Worm (Caenorhabditis elegans): ENCODE data around the gene R05C11.2.

DNA sequence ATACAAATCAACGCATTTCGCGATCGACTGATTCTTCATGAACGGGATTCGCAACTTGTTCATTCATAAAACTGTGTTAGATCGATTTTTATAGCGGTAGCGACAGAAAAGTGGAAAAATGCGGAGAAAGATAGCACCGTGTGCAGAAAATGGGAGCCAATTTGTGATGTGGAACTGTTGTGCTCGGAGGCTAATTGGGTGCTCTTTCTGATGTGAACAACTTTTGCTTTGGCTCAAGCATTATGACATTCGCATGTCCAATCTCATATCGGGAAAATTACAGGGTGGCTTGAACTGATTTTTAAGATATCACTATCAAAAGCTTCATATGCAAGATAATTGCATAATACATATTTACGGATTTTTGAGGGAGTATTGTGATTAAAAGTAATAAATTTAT lies 40.9 kb upstream of the R05C11.2 start, which contains the start of gene C23H5.11:
- TF ChIP-seq F13C5.2 (tag; optimal IDR thresholded peaks at IDR 0.05) (no peak), ama-1 (optimal IDR thresholded peaks at IDR 0.05) (no peak), B0310.2 (tag; optimal IDR thresholded peaks at IDR 0.05) (no peak), tbx-11 (GFP tag; IDR thresholded peaks at IDR 0.05) (no peak), hnd-1 (tag; optimal IDR thresholded peaks at IDR 0.05) (no peak), pes-1 (GFP tag; IDR thresholded peaks at IDR 0.05) (no peak), ceh-36 (tag; optimal IDR thresholded peaks at IDR 0.05) (no peak)

All from whole organism, early embryonic.